Worm (Caenorhabditis elegans): ENCODE results near the gene C08F8.6.
"Not testable (repeated sequence)": the region's sequence is repeated elsewhere in the genome, so short reads cannot be mapped to it uniquely, and the experiment has no call there.

C08F8.6 gene

DNA sequence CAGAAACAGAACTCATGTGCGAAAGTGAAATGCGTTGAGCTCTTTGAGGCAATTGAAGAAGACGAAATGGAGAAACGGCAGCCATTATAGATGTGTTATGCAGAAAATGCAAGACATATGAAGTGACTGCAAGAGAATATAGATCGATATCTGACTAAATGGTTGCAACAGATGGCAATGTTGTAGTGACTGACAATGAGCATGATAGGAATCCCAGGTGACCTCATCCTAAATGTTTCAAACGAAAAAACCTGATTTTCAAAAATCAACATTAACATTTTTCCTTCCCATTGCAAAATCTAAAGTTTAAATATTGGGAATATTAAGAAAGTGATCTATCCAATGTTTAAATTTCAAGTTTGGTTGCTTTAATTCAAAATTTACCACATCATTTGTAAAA, 4.0 kb downstream of the C08F8.6 start, which contains the start of gene C08F8.15:
C08F8.15 (minus strand) TSS at position 101 of the 400 bp plus-strand sequence.
- TF ChIP-seq ztf-23 (GFP tag; IDR thresholded peaks at IDR 0.05) = no peak
- no peak for TF ChIP-seq ref-1 (GFP tag; conservative IDR thresholded peaks at IDR 0.05)
- TF ChIP-seq klf-2 (GFP tag; conservative IDR thresholded peaks at IDR 0.05) = no peak
- no peak for TF ChIP-seq flt-1 (GFP tag; IDR thresholded peaks at IDR 0.05)
- no peak for TF ChIP-seq ztf-29 (GFP tag; IDR thresholded peaks at IDR 0.05)
- TF ChIP-seq tab-1 (GFP tag; IDR thresholded peaks at IDR 0.05) = no peak
- TF ChIP-seq cog-1 (tag; optimal IDR thresholded peaks at IDR 0.05) = no peak
- TF ChIP-seq T22C8.4 (GFP tag; IDR thresholded peaks at IDR 0.05) = no peak
- TF ChIP-seq med-1 (GFP tag; optimal IDR thresholded peaks at IDR 0.05; ENCODE audit: insufficient read depth) = no peak

DNA sequence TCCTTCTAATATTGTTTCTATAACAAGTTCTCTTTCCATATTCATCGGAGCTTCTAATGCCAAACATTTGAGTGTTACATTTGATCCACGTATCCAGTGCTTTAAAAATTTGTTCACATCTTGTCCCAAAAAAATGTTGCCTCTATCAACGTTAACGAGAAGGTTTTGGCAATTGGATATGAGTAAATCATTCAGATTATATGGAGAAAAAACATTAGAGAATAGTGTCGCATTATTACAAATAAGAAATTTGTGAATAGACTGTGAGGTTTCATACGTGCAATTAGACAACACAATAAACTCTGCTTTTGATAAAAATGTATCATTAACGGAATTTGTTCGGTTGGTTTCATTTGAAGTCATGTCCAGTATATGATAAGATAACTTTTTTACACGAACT, 4.8 kb downstream of the C08F8.6 start, which contains the start of gene mboa-4:
mboa-4 (minus strand) TSS at position 101 of the 400 bp plus-strand sequence.
- TF ChIP-seq tab-1 (GFP tag; IDR thresholded peaks at IDR 0.05) = no peak
- TF ChIP-seq flt-1 (GFP tag; IDR thresholded peaks at IDR 0.05) = no peak
- no peak for TF ChIP-seq T22C8.4 (GFP tag; IDR thresholded peaks at IDR 0.05)
- TF ChIP-seq klf-2 (GFP tag; conservative IDR thresholded peaks at IDR 0.05) = no peak
- TF ChIP-seq ztf-29 (GFP tag; IDR thresholded peaks at IDR 0.05) = no peak
- no peak for TF ChIP-seq ztf-23 (GFP tag; IDR thresholded peaks at IDR 0.05)
- no peak for TF ChIP-seq med-1 (GFP tag; optimal IDR thresholded peaks at IDR 0.05; ENCODE audit: insufficient read depth)
- TF ChIP-seq cog-1 (tag; optimal IDR thresholded peaks at IDR 0.05) = no peak

DNA sequence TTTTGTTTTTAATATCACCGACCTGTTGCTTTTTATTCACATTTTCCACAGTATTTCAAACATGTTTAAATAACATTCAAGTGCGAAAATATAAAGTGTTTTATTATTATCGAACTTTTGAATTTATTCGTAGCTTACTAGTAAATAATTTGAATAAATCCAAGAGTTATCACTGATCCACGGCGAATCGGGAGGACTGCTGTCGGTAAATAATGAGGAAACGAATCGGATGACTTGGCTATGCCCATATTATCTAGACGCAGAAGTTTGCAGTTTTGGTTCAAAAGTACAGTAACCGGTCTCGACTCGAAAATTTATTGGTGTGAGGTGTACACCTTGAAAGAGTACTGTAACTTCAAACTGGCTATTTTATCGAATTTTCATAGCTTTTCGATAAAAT, 8.2 kb downstream of the C08F8.6 start:
- TF ChIP-seq ztf-29 (GFP tag; IDR thresholded peaks at IDR 0.05) = no peak
- TF ChIP-seq ztf-23 (GFP tag; IDR thresholded peaks at IDR 0.05) = no peak
- TF ChIP-seq T22C8.4 (GFP tag; IDR thresholded peaks at IDR 0.05) = no peak
- no peak for TF ChIP-seq flt-1 (GFP tag; IDR thresholded peaks at IDR 0.05)
- TF ChIP-seq med-1 (GFP tag; optimal IDR thresholded peaks at IDR 0.05; ENCODE audit: insufficient read depth) = no peak
- no peak for TF ChIP-seq ref-1 (GFP tag; conservative IDR thresholded peaks at IDR 0.05)
- no peak for TF ChIP-seq klf-2 (GFP tag; conservative IDR thresholded peaks at IDR 0.05)
- no peak for TF ChIP-seq cog-1 (tag; optimal IDR thresholded peaks at IDR 0.05)
- no peak for TF ChIP-seq tab-1 (GFP tag; IDR thresholded peaks at IDR 0.05)

DNA sequence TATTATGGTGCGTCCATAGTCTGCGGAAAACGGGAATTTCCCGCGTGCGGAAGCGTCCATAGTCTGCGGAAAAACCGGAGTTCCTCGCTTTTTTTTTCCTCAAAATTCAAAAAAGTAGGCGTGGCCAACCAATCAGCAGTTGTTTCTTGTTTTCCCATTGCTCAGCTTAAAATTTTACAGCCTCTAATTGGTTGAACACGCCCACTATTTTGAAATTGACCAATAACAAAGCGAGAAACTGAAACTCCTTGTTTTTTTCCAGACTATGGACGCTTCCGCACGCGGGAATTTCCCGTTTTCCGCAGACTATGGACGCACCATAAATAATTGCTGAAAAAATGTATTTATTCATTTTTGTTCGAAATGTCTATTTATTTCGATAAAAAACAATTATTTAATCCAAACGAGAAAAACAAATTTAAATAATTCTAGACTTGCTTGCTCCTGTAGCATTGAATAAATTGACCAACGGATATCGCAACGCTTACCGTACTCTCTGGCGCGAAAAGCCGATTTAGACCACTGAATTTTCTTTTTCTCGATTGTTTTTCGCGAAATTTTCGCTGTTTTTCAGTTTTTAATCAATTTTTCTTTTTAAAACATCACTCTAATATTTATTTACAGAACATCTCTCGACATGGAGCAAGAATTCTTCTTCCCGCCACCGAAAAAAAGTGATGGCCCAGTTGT, 10.2 kb downstream of the C08F8.6 start, which contains the start of gene C08F8.3:
C08F8.3 (plus strand) TSS at position 620 of the 690 bp plus-strand sequence.
- not testable (repeated sequence) for TF ChIP-seq ztf-23, flt-1, tab-1 (GFP tag; IDR thresholded peaks at IDR 0.05)

DNA sequence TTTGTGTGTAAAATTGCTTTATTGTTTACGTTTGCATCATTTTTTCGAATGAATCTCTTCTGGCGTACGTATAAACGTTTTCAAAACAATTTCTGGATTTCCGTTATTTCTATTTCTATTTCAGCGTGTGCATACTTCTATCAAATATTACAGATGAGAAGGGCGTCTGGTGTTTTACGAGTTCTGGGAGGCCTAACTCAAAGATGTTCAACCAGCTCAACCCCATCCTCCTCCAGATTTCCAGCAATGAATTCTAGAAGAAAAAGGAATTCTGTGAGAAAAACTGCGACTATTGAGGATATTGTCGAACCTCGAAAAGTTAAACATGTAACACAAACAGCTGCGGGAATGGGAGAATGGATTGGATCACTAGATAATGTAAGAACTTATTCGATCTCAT, 13.9 kb downstream of the C08F8.6 start, which contains the start of gene C08F8.2:
C08F8.2 (plus strand) TSS at position 154 of the 400 bp plus-strand sequence.
- TF ChIP-seq ref-1 (GFP tag; conservative IDR thresholded peaks at IDR 0.05) = no peak
- no peak for TF ChIP-seq flt-1 (GFP tag; IDR thresholded peaks at IDR 0.05)
- TF ChIP-seq cog-1 (tag; optimal IDR thresholded peaks at IDR 0.05) = no peak
- no peak for TF ChIP-seq ztf-23 (GFP tag; IDR thresholded peaks at IDR 0.05)
- no peak for TF ChIP-seq T22C8.4 (GFP tag; IDR thresholded peaks at IDR 0.05)
- TF ChIP-seq klf-2 (GFP tag; conservative IDR thresholded peaks at IDR 0.05) = no peak
- no peak for TF ChIP-seq tab-1 (GFP tag; IDR thresholded peaks at IDR 0.05)

DNA sequence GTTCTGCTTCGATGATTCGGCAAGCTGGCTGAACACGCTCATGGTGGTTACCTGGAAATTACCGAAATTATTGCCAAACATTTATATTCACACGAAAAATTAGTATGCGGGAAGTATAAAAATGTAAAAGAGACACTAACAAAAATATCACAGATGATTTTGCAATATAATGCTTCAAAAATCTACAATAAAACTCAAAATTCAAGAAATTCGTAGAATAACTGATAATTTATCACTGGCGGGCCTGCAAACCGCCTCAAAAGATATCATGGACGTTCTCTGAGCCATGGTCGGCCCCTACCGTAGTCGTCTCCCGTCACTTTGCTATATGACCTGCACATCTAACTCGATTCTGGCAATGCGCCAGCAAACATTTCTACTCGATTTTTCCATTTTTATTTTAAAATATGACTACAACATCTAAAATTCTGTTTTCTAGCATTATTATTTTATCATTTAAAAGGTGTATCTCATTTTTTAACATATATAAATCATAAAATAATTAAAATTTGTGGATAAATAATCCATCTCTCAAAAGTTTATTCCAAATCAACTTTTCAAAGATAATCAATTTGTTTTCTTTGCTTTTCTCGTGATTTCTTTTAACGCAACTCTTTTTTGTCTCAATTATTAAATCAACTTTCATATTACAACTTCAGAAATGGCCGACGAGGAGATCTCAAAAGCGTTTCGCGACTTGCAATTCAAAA, 15.1 kb downstream of the C08F8.6 start, which contains the start of the genes F01G4.6 and pfd-1:
F01G4.6 (minus strand) TSS at position 51 of the 710 bp plus-strand sequence.
pfd-1 (plus strand) TSS at position 660 of the 710 bp plus-strand sequence.
- TF ChIP-seq flt-1 (GFP tag; IDR thresholded peaks at IDR 0.05) (0 out of 2 replicates have a peak, but pooled peaks have one; percentile 39), ztf-29 (GFP tag; IDR thresholded peaks at IDR 0.05) (no peak), ztf-23 (GFP tag; IDR thresholded peaks at IDR 0.05) (peak; percentile 68)

DNA sequence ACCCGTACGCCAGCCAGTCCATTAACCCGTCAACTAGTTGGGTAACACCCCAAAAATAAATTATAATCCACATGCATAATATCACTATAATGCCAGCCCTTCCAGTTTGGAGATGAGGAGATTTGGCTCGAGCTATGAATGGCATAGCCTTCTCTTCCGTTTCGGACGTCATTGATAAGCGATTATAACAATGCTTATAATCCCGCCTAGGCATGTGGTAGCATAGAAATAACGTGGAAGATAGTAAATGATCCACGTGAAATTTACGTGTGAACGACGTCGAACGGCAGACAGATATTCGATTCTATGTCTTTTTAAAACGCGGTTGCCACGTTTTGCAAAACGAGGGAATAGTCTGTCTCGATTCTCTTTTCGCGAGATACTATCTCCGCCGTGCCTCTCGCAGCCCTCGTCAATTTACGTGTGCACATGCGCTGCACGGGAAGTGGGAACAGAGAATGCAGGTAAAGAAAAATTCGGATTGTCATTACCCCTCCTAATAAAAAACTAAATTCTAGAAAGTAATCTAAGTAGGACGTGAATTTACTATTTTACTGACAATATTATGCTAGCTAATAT, 15.9 kb downstream of the C08F8.6 start:
- 0 out of 2 replicates have a peak, but pooled peaks have one; percentile 7 for TF ChIP-seq flt-1 (GFP tag; IDR thresholded peaks at IDR 0.05)
- no peak for TF ChIP-seq cog-1 (tag; optimal IDR thresholded peaks at IDR 0.05)

DNA sequence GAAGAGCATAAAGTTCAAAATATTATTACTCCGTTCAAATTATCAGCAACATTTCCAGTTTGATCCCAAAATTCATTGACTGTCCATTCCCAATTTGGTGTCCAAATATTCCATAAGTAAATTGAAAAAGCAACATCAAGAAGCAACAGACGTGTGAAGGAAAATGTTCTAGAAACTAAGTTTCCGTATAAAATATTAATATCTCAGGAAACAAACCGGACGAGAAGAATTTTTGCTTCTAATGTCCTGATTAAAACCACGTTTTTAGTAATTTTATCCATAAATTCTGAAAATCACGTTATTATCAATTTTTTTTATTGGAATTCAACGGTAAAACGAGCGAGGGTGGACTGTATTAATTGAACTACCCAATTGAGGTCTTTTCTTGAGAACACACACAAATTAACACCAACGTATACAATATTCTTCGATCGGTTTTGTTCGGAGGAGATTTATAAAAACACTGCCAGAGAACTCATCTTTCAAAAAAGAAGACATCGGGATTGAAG, 17.7 kb downstream of the C08F8.6 start, which contains the start of gene pigq-1:
pigq-1 (minus strand) TSS at position 286 of the 509 bp plus-strand sequence.
- TF ChIP-seq tab-1 (GFP tag; IDR thresholded peaks at IDR 0.05) = no peak
- TF ChIP-seq T22C8.4 (GFP tag; IDR thresholded peaks at IDR 0.05) = no peak
- no peak for TF ChIP-seq cog-1 (tag; optimal IDR thresholded peaks at IDR 0.05)
- no peak for TF ChIP-seq ref-1 (GFP tag; conservative IDR thresholded peaks at IDR 0.05)
- no peak for TF ChIP-seq ztf-29 (GFP tag; IDR thresholded peaks at IDR 0.05)
- TF ChIP-seq med-1 (GFP tag; optimal IDR thresholded peaks at IDR 0.05; ENCODE audit: insufficient read depth) = no peak
- no peak for TF ChIP-seq klf-2 (GFP tag; conservative IDR thresholded peaks at IDR 0.05)
- no peak for TF ChIP-seq ztf-23 (GFP tag; IDR thresholded peaks at IDR 0.05)
- no peak for TF ChIP-seq flt-1 (GFP tag; IDR thresholded peaks at IDR 0.05)

DNA sequence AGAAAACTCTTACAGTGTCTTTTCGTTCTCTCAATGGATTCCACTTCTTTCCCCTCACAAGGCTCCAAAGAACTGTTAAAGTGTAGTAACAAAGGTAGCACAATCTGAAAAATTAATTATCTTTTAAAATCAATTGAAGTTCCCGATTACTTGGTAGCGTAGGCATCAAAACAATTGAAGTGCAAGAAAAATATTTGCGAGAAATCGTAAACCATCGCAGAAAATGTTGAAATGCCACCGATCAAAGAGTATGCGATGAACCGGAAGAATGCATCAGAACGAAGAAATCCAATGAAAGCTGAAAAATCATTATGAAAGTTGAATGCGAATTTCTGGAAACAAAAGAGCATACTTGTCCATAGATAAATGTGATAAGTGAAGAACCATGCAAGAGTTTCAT, 18.2 kb downstream of the C08F8.6 start:
- no peak for TF ChIP-seq klf-2 (GFP tag; conservative IDR thresholded peaks at IDR 0.05)
- no peak for TF ChIP-seq flt-1 (GFP tag; IDR thresholded peaks at IDR 0.05)
- no peak for TF ChIP-seq T22C8.4 (GFP tag; IDR thresholded peaks at IDR 0.05)
- TF ChIP-seq med-1 (GFP tag; optimal IDR thresholded peaks at IDR 0.05; ENCODE audit: insufficient read depth) = no peak
- no peak for TF ChIP-seq ref-1 (GFP tag; conservative IDR thresholded peaks at IDR 0.05)
- TF ChIP-seq tab-1 (GFP tag; IDR thresholded peaks at IDR 0.05) = no peak
- no peak for TF ChIP-seq cog-1 (tag; optimal IDR thresholded peaks at IDR 0.05)
- no peak for TF ChIP-seq ztf-29 (GFP tag; IDR thresholded peaks at IDR 0.05)
- TF ChIP-seq ztf-23 (GFP tag; IDR thresholded peaks at IDR 0.05) = no peak
